Worm (Caenorhabditis elegans) whole organism, mixed stage, embryonic: ENCODE data around the gene nspe-8.

ENCODE experiments used
- ceh-39 ChIP-seq: fragments of 150-350 bp; optimal IDR thresholded peaks from 2 replicates; lab custom pipeline; 2014; ENCODE audit warnings: missing biosample characterization, missing genetic modification characterization
- ceh-43 ChIP-seq: fragments of 200-800 bp; sonication (Bioruptor generic); optimal IDR thresholded peaks from 2 replicates; lab custom pipeline; 2018; ENCODE audit warnings: mild to moderate bottlenecking, missing genetic modification characterization, moderate library complexity, missing compliant biosample characterization
- drap-1 ChIP-seq: fragments of 200-800 bp; sonication (Bioruptor generic); optimal IDR thresholded peaks from 3 replicates; lab custom pipeline; 2018; ENCODE audit warnings: mild to moderate bottlenecking, missing genetic modification characterization, missing compliant biosample characterization
- ham-2 ChIP-seq: fragments of 200-800 bp; sonication (Bioruptor generic); optimal IDR thresholded peaks from 2 replicates; lab custom pipeline; 2018; ENCODE audit warnings: mild to moderate bottlenecking, missing genetic modification characterization, missing compliant biosample characterization
- lin-13 ChIP-seq: fragments of 150-350 bp; optimal IDR thresholded peaks from 2 replicates; lab custom pipeline; 2014; ENCODE audit warnings: missing biosample characterization, missing genetic modification characterization
- nhr-28 ChIP-seq: fragments of 150-350 bp; optimal IDR thresholded peaks from 2 replicates; lab custom pipeline; 2014; ENCODE audit warnings: missing biosample characterization, missing genetic modification characterization
- snpc-4 ChIP-seq: fragments of 150-350 bp; optimal IDR thresholded peaks from 2 replicates; lab custom pipeline; 2014; ENCODE audit warnings: missing biosample characterization, missing genetic modification characterization
- tbx-8 ChIP-seq: fragments of 200-800 bp; sonication (Bioruptor generic); optimal IDR thresholded peaks from 2 replicates; lab custom pipeline; 2018; ENCODE audit warnings: mild to moderate bottlenecking, missing genetic modification characterization, moderate library complexity, missing compliant biosample characterization
- unc-120 ChIP-seq: sonication (generic microtip); optimal IDR thresholded peaks from 2 replicates; lab custom pipeline; 2017; ENCODE audit warnings: missing genetic modification characterization, missing compliant biosample characterization; ENCODE audit not compliant: poor library complexity, severe bottlenecking
- unc-39 ChIP-seq: fragments of 150-350 bp; optimal IDR thresholded peaks from 2 replicates; lab custom pipeline; 2014; ENCODE audit warnings: missing biosample characterization, missing genetic modification characterization

DNA sequence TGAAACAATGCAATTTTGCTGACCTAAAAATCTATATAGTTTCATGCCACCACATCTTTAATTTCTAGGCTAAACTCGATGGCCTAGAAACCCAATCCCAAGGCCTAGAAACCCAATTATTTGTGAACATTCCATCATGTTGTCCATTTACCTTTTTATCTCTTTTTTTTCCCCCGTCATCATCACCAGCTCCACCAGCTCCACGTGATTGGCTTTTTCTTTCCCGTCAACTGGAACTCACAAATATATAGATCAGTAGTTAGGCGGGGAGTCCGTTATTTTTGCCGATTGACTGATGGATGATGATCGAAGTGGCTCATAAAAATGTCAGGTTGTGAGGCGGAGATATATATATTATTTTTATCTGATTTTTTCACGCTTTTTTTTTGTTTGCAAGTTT lies 36.7 kb upstream of the nspe-8 start:
- TF ChIP-seq ham-2 (no peak), unc-39 (no peak), tbx-8 (GFP tag; lab: Kevin White, UChicago) (no peak), ceh-39 (tag; lab: Kevin White, UChicago) (no peak), unc-120 (tag; lab: Kevin White, UChicago) (no peak), nhr-28 (tag; lab: Kevin White, UChicago) (no peak), snpc-4 (tag; lab: Kevin White, UChicago) (no peak), ceh-43 (GFP tag; lab: Kevin White, UChicago) (no peak), drap-1 (no peak), lin-13 (tag; lab: Kevin White, UChicago) (no peak)
